Worm (Caenorhabditis elegans) whole organism, L2 larva: ENCODE measurements around the gene chil-21.

Experiments used
- ZK546.5 ChIP-seq: sonication (generic microtip); optimal IDR thresholded peaks from 2 replicates; lab custom pipeline; 2017; ENCODE audit warnings: missing biosample characterization, missing genetic modification characterization
- ama-1 ChIP-seq: fragments of 150-350 bp; optimal IDR thresholded peaks from 2 replicates; lab custom pipeline; 2018; ENCODE audit warnings: inconsistent platforms
- ceh-16 ChIP-seq: fragments of 150-350 bp; optimal IDR thresholded peaks from 2 replicates; lab custom pipeline; 2014; ENCODE audit warnings: missing biosample characterization, missing genetic modification characterization
- elt-1 ChIP-seq: fragments of 150-350 bp; optimal IDR thresholded peaks from 2 replicates; lab custom pipeline; 2014; ENCODE audit warnings: missing biosample characterization, missing genetic modification characterization
- nhr-11 ChIP-seq: fragments of 150-350 bp; optimal IDR thresholded peaks from 2 replicates; lab custom pipeline; 2014; ENCODE audit warnings: missing biosample characterization, missing genetic modification characterization
- nhr-21 ChIP-seq: fragments of 150-350 bp; optimal IDR thresholded peaks from 2 replicates; lab custom pipeline; 2014; ENCODE audit warnings: missing biosample characterization, missing genetic modification characterization
- nhr-77 ChIP-seq: fragments of 150-350 bp; optimal IDR thresholded peaks from 2 replicates; lab custom pipeline; 2014; ENCODE audit warnings: missing biosample characterization, missing genetic modification characterization
- ztf-11 ChIP-seq: sonication (generic microtip); optimal IDR thresholded peaks from 2 replicates; lab custom pipeline; 2017; ENCODE audit warnings: missing biosample characterization, missing genetic modification characterization

DNA sequence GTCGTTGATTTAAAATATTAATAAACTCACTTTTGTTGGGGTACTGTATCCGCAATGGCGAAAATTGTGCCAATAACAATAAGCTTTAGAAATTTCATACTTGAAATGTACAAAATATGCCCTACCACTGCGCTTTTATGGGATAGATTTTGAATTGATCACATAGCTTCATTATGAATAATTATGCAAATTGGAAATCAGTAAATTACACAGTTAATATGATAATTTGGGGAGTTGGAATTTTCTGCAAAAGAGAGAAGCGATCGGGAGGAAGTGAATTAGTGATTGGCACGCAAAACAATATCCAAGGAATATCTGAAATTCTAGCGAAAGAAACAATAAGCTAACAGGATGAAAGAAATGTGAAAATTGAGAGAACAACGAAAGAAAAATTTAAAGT is 35.7 kb downstream of the chil-21 start, which contains the start of gene M176.10:
- no peak for TF ChIP-seq elt-1 (tag; lab: Kevin White, UChicago)
- no peak for TF ChIP-seq ZK546.5
- no peak for TF ChIP-seq ceh-16 (tag; lab: Kevin White, UChicago)
- no peak for TF ChIP-seq ama-1
- TF ChIP-seq nhr-11 (tag; lab: Kevin White, UChicago) = no peak
- no peak for TF ChIP-seq nhr-77 (tag; lab: Kevin White, UChicago)
- TF ChIP-seq ztf-11 (tag; lab: Kevin White, UChicago) = no peak
- TF ChIP-seq nhr-21 (tag; lab: Kevin White, UChicago) = no peak
